Worm (Caenorhabditis elegans) whole organism, L3 larva: ENCODE measurements around the gene R07H5.11.

Experiments used
- ceh-28 ChIP-seq: fragments of 150-350 bp; optimal IDR thresholded peaks from 2 replicates; lab custom pipeline; 2014; ENCODE audit warnings: missing biosample characterization, missing genetic modification reagents, missing genetic modification characterization
- ceh-82 ChIP-seq: fragments of 150-350 bp; optimal IDR thresholded peaks from 2 replicates; lab custom pipeline; 2014; ENCODE audit warnings: missing biosample characterization, missing genetic modification characterization
- daf-12 ChIP-seq: fragments of 150-350 bp; optimal IDR thresholded peaks from 2 replicates; lab custom pipeline; 2014; ENCODE audit warnings: missing biosample characterization, missing genetic modification reagents, missing genetic modification characterization
- fos-1 ChIP-seq: fragments of 150-350 bp; optimal IDR thresholded peaks from 2 replicates; lab custom pipeline; 2014; ENCODE audit warnings: missing biosample characterization, missing genetic modification characterization
- jun-1 ChIP-seq: fragments of 150-350 bp; optimal IDR thresholded peaks from 2 replicates; lab custom pipeline; 2014; ENCODE audit warnings: missing biosample characterization, missing genetic modification reagents, missing genetic modification characterization
- nhr-11 ChIP-seq: fragments of 150-350 bp; optimal IDR thresholded peaks from 2 replicates; lab custom pipeline; 2014; ENCODE audit warnings: missing biosample characterization, missing genetic modification characterization
- nhr-237 ChIP-seq: fragments of 150-350 bp; optimal IDR thresholded peaks from 2 replicates; lab custom pipeline; 2014; ENCODE audit warnings: missing biosample characterization, missing genetic modification characterization
- nhr-28 ChIP-seq: fragments of 150-350 bp; optimal IDR thresholded peaks from 2 replicates; lab custom pipeline; 2014; ENCODE audit warnings: missing biosample characterization, missing genetic modification characterization
- sea-2 ChIP-seq: fragments of 150-350 bp; sonication (generic microtip); optimal IDR thresholded peaks from 4 replicates; lab custom pipeline; 2014; ENCODE audit warnings: missing biosample characterization, missing genetic modification reagents, missing genetic modification characterization
- unc-62 ChIP-seq: fragments of 150-350 bp; sonication (generic microtip); optimal IDR thresholded peaks from 4 replicates; lab custom pipeline; 2014; ENCODE audit warnings: missing biosample characterization, missing genetic modification reagents, missing genetic modification characterization
- ztf-11 ChIP-seq: fragments of 150-350 bp; optimal IDR thresholded peaks from 2 replicates; lab custom pipeline; 2014; ENCODE audit warnings: missing biosample characterization, missing genetic modification characterization

- TF ChIP-seq nhr-237, result no peak
- TF ChIP-seq unc-62 (GFP tag; lab: Kevin White, UChicago), result no peak
- TF ChIP-seq ceh-82, result no peak
- no peak for TF ChIP-seq sea-2
- no peak for TF ChIP-seq jun-1 (tag; lab: Kevin White, UChicago)
- no peak for TF ChIP-seq ztf-11
- no peak for TF ChIP-seq fos-1 (tag; lab: Kevin White, UChicago)
- TF ChIP-seq ceh-28 (tag; lab: Kevin White, UChicago), result no peak
- TF ChIP-seq daf-12 (tag; lab: Kevin White, UChicago), result no peak
- TF ChIP-seq nhr-11, result no peak
- TF ChIP-seq nhr-28 (tag; lab: Kevin White, UChicago), result no peak
Measured at ce11 chrIV:11164831-11165230, 37.7 kb upstream of the R07H5.11 start, which contains the start of gene C08F8.6.
